Fruit fly (Drosophila melanogaster) whole organism, prepupa: ENCODE results near the gene sd.

ENCODE experiments used
- CG10669 ChIP-seq: fragments of 200-800 bp; sonication (Bioruptor generic); optimal IDR thresholded peaks from 3 replicates; lab custom pipeline; 2018; ENCODE audit warnings: missing biosample characterization, mild to moderate bottlenecking, missing genetic modification characterization, moderate library complexity
- CG15336 ChIP-seq: fragments of 200-800 bp; sonication (Bioruptor generic); IDR thresholded peaks from 2 replicates; pipeline ENCODE4 v1.3.6; 2022; ENCODE audit warnings: missing biosample characterization, missing genetic modification characterization
- CG31627 ChIP-seq: fragments of 200-800 bp; sonication (Bioruptor generic); optimal IDR thresholded peaks from 3 replicates; lab custom pipeline; 2016; ENCODE audit warnings: missing biosample characterization, missing genetic modification characterization
- CG8319 ChIP-seq: fragments of 200-800 bp; sonication (Bioruptor generic); optimal IDR thresholded peaks from 3 replicates; lab custom pipeline; 2016; ENCODE audit warnings: missing biosample characterization, missing genetic modification characterization
- Ets21C ChIP-seq: fragments of 200-800 bp; sonication (Bioruptor generic); optimal IDR thresholded peaks from 3 replicates; lab custom pipeline; 2016; ENCODE audit warnings: missing biosample characterization, missing genetic modification characterization
- Hr4 ChIP-seq: fragments of 200-800 bp; sonication (Bioruptor generic); optimal IDR thresholded peaks from 3 replicates; lab custom pipeline; 2016; ENCODE audit warnings: missing biosample characterization, missing genetic modification characterization
- Lpt ChIP-seq: fragments of 200-800 bp; sonication (Bioruptor generic); optimal IDR thresholded peaks from 3 replicates; lab custom pipeline; 2016; ENCODE audit warnings: missing biosample characterization, missing genetic modification characterization
- Smox ChIP-seq: fragments of 200-800 bp; sonication (Bioruptor generic); optimal IDR thresholded peaks from 3 replicates; lab custom pipeline; 2016; ENCODE audit warnings: missing biosample characterization, missing genetic modification characterization
- Sox14 ChIP-seq: fragments of 200-800 bp; sonication (Bioruptor generic); optimal IDR thresholded peaks from 3 replicates; lab custom pipeline; 2016; ENCODE audit warnings: missing biosample characterization, missing genetic modification characterization
- pdm3 ChIP-seq: fragments of 200-800 bp; sonication (Bioruptor generic); optimal IDR thresholded peaks from 3 replicates; lab custom pipeline; 2016; ENCODE audit warnings: missing biosample characterization, missing genetic modification characterization
- vri ChIP-seq: fragments of 200-800 bp; sonication (Bioruptor generic); optimal IDR thresholded peaks from 3 replicates; lab custom pipeline; 2016; ENCODE audit warnings: missing biosample characterization, mild to moderate bottlenecking, missing genetic modification characterization

dm6 chrX:15817823-15818222 lies 13.7 kb downstream of the sd start:
- TF ChIP-seq CG10669 (GFP tag; lab: Kevin White, UChicago) (no peak), Ets21C (no peak), CG8319 (GFP tag; lab: Kevin White, UChicago) (no peak), CG31627 (no peak), Hr4 (GFP tag; lab: Kevin White, UChicago) (no peak), CG15336 (GFP tag; lab: Robert Waterston, UW) (no peak), vri (no peak), pdm3 (GFP tag; lab: Kevin White, UChicago) (no peak), Smox (no peak), Sox14 (GFP tag; lab: Kevin White, UChicago) (no peak), Lpt (GFP tag; lab: Kevin White, UChicago) (no peak)
